Fruit fly (Drosophila melanogaster): Measurements from ENCODE around the gene CG7694.

The CG7694 gene

dm6 chr3R:18616007-18616406 lies 43.1 kb downstream of the CG7694 start:
- TF ChIP-seq Eip78C (GFP tag) (peak; percentile 73), CG4318 (GFP tag; optimal IDR thresholded peaks at IDR 0.05) (peak; percentile 30), Sox14 (GFP tag; optimal IDR thresholded peaks at IDR 0.05) (no peak), CG32006 (GFP tag; optimal IDR thresholded peaks at IDR 0.05) (peak; percentile 63), CG6276 (GFP tag; optimal IDR thresholded peaks at IDR 0.05) (peak; percentile 32), Lpt (GFP tag; optimal IDR thresholded peaks at IDR 0.05) (peak; percentile 19), OdsH (GFP tag; optimal IDR thresholded peaks at IDR 0.05) (no peak), CG8119 (GFP tag; IDR thresholded peaks at IDR 0.05) (peak; percentile 62; the same call in 1 of the 3 replicates), Hr4 (GFP tag; optimal IDR thresholded peaks at IDR 0.05) (peak; percentile 46)

- TF ChIP-seq Ets96B (tag; optimal IDR thresholded peaks at IDR 0.05) (no peak), Eip78C (GFP tag) (peak; percentile 44), Smox (GFP tag; optimal IDR thresholded peaks at IDR 0.05) (no peak), Eip93F (GFP tag; optimal IDR thresholded peaks at IDR 0.05) (no peak), Blimp-1 (GFP tag; optimal IDR thresholded peaks at IDR 0.05) (no peak), cyc (GFP tag; optimal IDR thresholded peaks at IDR 0.05) (no peak), spab (GFP tag; optimal IDR thresholded peaks at IDR 0.05) (no peak), CG16779 (tag; optimal IDR thresholded peaks at IDR 0.05) (no peak)
Observed at dm6 chr3R:18617411-18617810, 44.5 kb downstream of the CG7694 start, which contains the start of gene CG7695. Gene CG7695 (minus strand): TSS chr3R:18617511.

- TF ChIP-seq CG11762 (GFP tag; optimal IDR thresholded peaks at IDR 0.05; ENCODE audit: insufficient read depth), result no peak
- no peak for TF ChIP-seq CG7368 (GFP tag; optimal IDR thresholded peaks at IDR 0.05)
- TF ChIP-seq CG15336 (GFP tag; IDR thresholded peaks at IDR 0.05), result peak; percentile 38; the same call in 1 of the 2 replicates
- no peak for TF ChIP-seq ss (GFP tag; optimal IDR thresholded peaks at IDR 0.05)
- no peak for TF ChIP-seq fd85E (GFP tag; optimal IDR thresholded peaks at IDR 0.05)
- TF ChIP-seq Gug (GFP tag; IDR thresholded peaks at IDR 0.05), result no peak
- no peak for TF ChIP-seq CG6163 (GFP tag; IDR thresholded peaks at IDR 0.05)
- no peak for TF ChIP-seq CG8632 (GFP tag; optimal IDR thresholded peaks at IDR 0.05)
- peak; percentile 74 for TF ChIP-seq CG32006 (GFP tag; optimal IDR thresholded peaks at IDR 0.05)
- no peak for TF ChIP-seq pdm3 (GFP tag; optimal IDR thresholded peaks at IDR 0.05)
- peak; percentile 5 for TF ChIP-seq Sox14 (GFP tag; optimal IDR thresholded peaks at IDR 0.05)
- no peak for TF ChIP-seq CG16779 (tag; optimal IDR thresholded peaks at IDR 0.05)
- TF ChIP-seq CG3032 (tag; optimal IDR thresholded peaks at IDR 0.05), result no peak
- TF ChIP-seq CG6276 (GFP tag; optimal IDR thresholded peaks at IDR 0.05), result peak; percentile 13
- no peak for TF ChIP-seq vri (GFP tag; optimal IDR thresholded peaks at IDR 0.05)
- TF ChIP-seq spab (GFP tag; optimal IDR thresholded peaks at IDR 0.05), result no peak
- peak; percentile 65 for TF ChIP-seq Hr4 (GFP tag; optimal IDR thresholded peaks at IDR 0.05)
- TF ChIP-seq Eip75B (GFP tag; optimal IDR thresholded peaks at IDR 0.05), result no peak
- TF ChIP-seq Smox (GFP tag; optimal IDR thresholded peaks at IDR 0.05), result no peak
- no peak for TF ChIP-seq Ets21C (GFP tag; optimal IDR thresholded peaks at IDR 0.05)
- no peak for TF ChIP-seq lz (GFP tag; optimal IDR thresholded peaks at IDR 0.05)
- TF ChIP-seq fkh (GFP tag; optimal IDR thresholded peaks at IDR 0.05), result no peak
- TF ChIP-seq CG10631 (GFP tag; optimal IDR thresholded peaks at IDR 0.05), result no peak
- no peak for TF ChIP-seq CG3919 (GFP tag; optimal IDR thresholded peaks at IDR 0.05)
- peak; percentile 5 for TF ChIP-seq OdsH (GFP tag; optimal IDR thresholded peaks at IDR 0.05)
- no peak for TF ChIP-seq CG10669 (GFP tag; optimal IDR thresholded peaks at IDR 0.05)
- no peak for TF ChIP-seq eg (GFP tag; IDR thresholded peaks at IDR 0.05)
- no peak for TF ChIP-seq cyc (GFP tag; optimal IDR thresholded peaks at IDR 0.05)
- TF ChIP-seq dac (GFP tag; optimal IDR thresholded peaks at IDR 0.05), result no peak
- TF ChIP-seq Sox15 (GFP tag; optimal IDR thresholded peaks at IDR 0.05), result no peak
- TF ChIP-seq CG4318 (GFP tag; optimal IDR thresholded peaks at IDR 0.05), result peak; percentile 43
- TF ChIP-seq Hr39 (GFP tag; optimal IDR thresholded peaks at IDR 0.05), result no peak
- no peak for TF ChIP-seq dsx (GFP tag; optimal IDR thresholded peaks at IDR 0.05; ENCODE audit: poor library complexity, severe bottlenecking)
- TF ChIP-seq Eip78C (GFP tag), result peak; percentile 67
- peak; percentile 43; the same call in 1 of the 3 replicates for TF ChIP-seq CG8119 (GFP tag; IDR thresholded peaks at IDR 0.05)
- no peak for TF ChIP-seq Met (GFP tag; optimal IDR thresholded peaks at IDR 0.05)
- no peak for TF ChIP-seq CG11902 (GFP tag; optimal IDR thresholded peaks at IDR 0.05)
- TF ChIP-seq acj6 (GFP tag; optimal IDR thresholded peaks at IDR 0.05), result no peak
- TF ChIP-seq Sox102F (GFP tag; optimal IDR thresholded peaks at IDR 0.05), result no peak
- no peak for TF ChIP-seq net (GFP tag; optimal IDR thresholded peaks at IDR 0.05)
- TF ChIP-seq Ets96B (tag; optimal IDR thresholded peaks at IDR 0.05), result no peak
- no peak for TF ChIP-seq fd59A (GFP tag; optimal IDR thresholded peaks at IDR 0.05)
- no peak for TF ChIP-seq Lpt (GFP tag; optimal IDR thresholded peaks at IDR 0.05)
Observed at dm6 chr3R:18619451-18619942, 46.6 kb downstream of the CG7694 start.

All from whole organism, prepupa.